Worm (Caenorhabditis elegans): ENCODE measurements around the gene srg-69.

The srg-69 gene

ce11 chrII:5389831-5390323 is 34.4 kb downstream of the srg-69 start, which contains the start of gene ndx-6:
ndx-6 (minus strand) TSS chrII:5389881.
- TF ChIP-seq unc-62 (GFP tag; optimal IDR thresholded peaks at IDR 0.05), result no peak

ce11 chrII:5391447-5391846 is 36.0 kb downstream of the srg-69 start:
- no peak for TF ChIP-seq unc-62 (GFP tag; optimal IDR thresholded peaks at IDR 0.05)

- TF ChIP-seq unc-62 (GFP tag; optimal IDR thresholded peaks at IDR 0.05), result no peak
These were observed 37.6 kb downstream of the srg-69 start, which contains the start of gene brap-2 for ce11 chrII:5393090-5393489. brap-2 (minus strand) TSS chrII:5393190.

- TF ChIP-seq unc-62 (GFP tag; optimal IDR thresholded peaks at IDR 0.05), result no peak
These were observed 40.1 kb downstream of the srg-69 start, which contains the start of gene pink-1 for ce11 chrII:5395594-5395993. pink-1 (minus strand) TSS chrII:5395694.

- TF ChIP-seq unc-62 (GFP tag; optimal IDR thresholded peaks at IDR 0.05), result no peak
These were observed 43.3 kb downstream of the srg-69 start, which contains the start of gene fbxl-3 for ce11 chrII:5398779-5399178. fbxl-3 (minus strand) TSS chrII:5398902.

ce11 chrII:5399201-5399600 is 43.7 kb downstream of the srg-69 start, which contains the start of gene mog-5:
mog-5 (plus strand) TSS chrII:5399538.
- no peak for TF ChIP-seq unc-62 (GFP tag; optimal IDR thresholded peaks at IDR 0.05)
